Fruit fly (Drosophila melanogaster) whole organism, embryonic: ENCODE measurements around the gene Pif1A.

Source experiments
- Ada2b ChIP-seq: fragments of 200-800 bp; sonication (Bioruptor generic); IDR thresholded peaks from 2 replicates; pipeline ENCODE4 v1.3.6; 2022; ENCODE audit warnings: missing biosample characterization, missing genetic modification characterization
- Awh ChIP-seq: fragments of 200-800 bp; sonication (Bioruptor generic); IDR thresholded peaks from 2 replicates; pipeline ENCODE4, ENCODE4 v1.3.6; 2022; ENCODE audit warnings: missing biosample characterization, missing genetic modification characterization
- Blimp-1 ChIP-seq: fragments of 200-800 bp; sonication (Bioruptor generic); optimal IDR thresholded peaks from 3 replicates; lab custom pipeline; 2018; ENCODE audit warnings: missing biosample characterization, missing genetic modification characterization, mild to moderate bottlenecking, moderate library complexity, missing genetic modification reagents
- CG10431 ChIP-seq: fragments of 200-800 bp; sonication (Bioruptor generic); optimal IDR thresholded peaks from 3 replicates; lab custom pipeline; 2018; ENCODE audit warnings: missing biosample characterization, mild to moderate bottlenecking, missing genetic modification characterization
- CG11093 ChIP-seq: fragments of 200-800 bp; sonication (Bioruptor generic); IDR thresholded peaks from 3 replicates; pipeline ENCODE4 v1.3.6; 2022; ENCODE audit warnings: missing biosample characterization, missing genetic modification characterization
- CG14050 ChIP-seq: fragments of 200-800 bp; sonication (Bioruptor generic); IDR thresholded peaks from 3 replicates; pipeline ENCODE4 v1.3.6; 2022; ENCODE audit warnings: missing biosample characterization, missing genetic modification characterization
- CG14667 ChIP-seq: fragments of 200-800 bp; sonication (Bioruptor generic); IDR thresholded peaks from 2 replicates; pipeline ENCODE4 v1.3.6; 2022; ENCODE audit warnings: missing biosample characterization, missing genetic modification characterization
- CG15479 ChIP-seq: fragments of 200-800 bp; sonication (Bioruptor generic); optimal IDR thresholded peaks from 3 replicates; lab custom pipeline; 2019; ENCODE audit warnings: missing biosample characterization, mild to moderate bottlenecking, missing genetic modification characterization, moderate library complexity
- CG2116 ChIP-seq: fragments of 200-800 bp; sonication (Bioruptor generic); optimal IDR thresholded peaks from 3 replicates; lab custom pipeline; 2018; ENCODE audit warnings: missing biosample characterization, mild to moderate bottlenecking, missing genetic modification characterization
- CG5245 ChIP-seq: fragments of 200-800 bp; sonication (Bioruptor generic); optimal IDR thresholded peaks from 3 replicates; lab custom pipeline; 2016; ENCODE audit warnings: missing biosample characterization, missing genetic modification characterization
- CG6854 ChIP-seq: fragments of 200-800 bp; sonication (Bioruptor generic); optimal IDR thresholded peaks from 3 replicates; lab custom pipeline; 2017; ENCODE audit warnings: missing biosample characterization, mild to moderate bottlenecking, missing genetic modification characterization
- Camta ChIP-seq: fragments of 200-800 bp; sonication (Bioruptor generic); optimal IDR thresholded peaks from 2 replicates; lab custom pipeline; 2016; ENCODE audit warnings: missing biosample characterization, missing genetic modification characterization
- D ChIP-seq, 2 experiments: fragments of 200-800 bp in 1 of 2; fragments of >200 bp in 1 of 2; sonication (Bioruptor generic) in 1 of 2; optimal IDR thresholded peaks; 2 replicates in 1 of 2; 3 replicates in 1 of 2; lab custom pipeline; 2017; ENCODE audit warnings: mild to moderate bottlenecking in 1 of 2, missing biosample characterization in 1 of 2, missing genetic modification characterization in 1 of 2, missing genetic modification reagents in 1 of 2
- Deaf1 ChIP-seq: fragments of 200-800 bp; optimal IDR thresholded peaks from 3 replicates; lab custom pipeline; 2019; ENCODE audit warnings: missing biosample characterization, mild to moderate bottlenecking, missing genetic modification characterization, moderate library complexity
- Dek ChIP-seq: fragments of 200-800 bp; sonication (Bioruptor generic); optimal IDR thresholded peaks from 3 replicates; lab custom pipeline; 2019; ENCODE audit warnings: missing biosample characterization, mild to moderate bottlenecking, missing genetic modification characterization, moderate library complexity
- Fer1 ChIP-seq: fragments of 200-800 bp; sonication (Bioruptor generic); optimal IDR thresholded peaks from 2 replicates; lab custom pipeline; 2017; ENCODE audit warnings: missing biosample characterization, mild to moderate bottlenecking, missing genetic modification characterization
- Hr39 ChIP-seq: fragments of >200 bp; optimal IDR thresholded peaks from 2 replicates; lab custom pipeline; 2017
- Max ChIP-seq: fragments of 200-800 bp; sonication (Bioruptor generic); optimal IDR thresholded peaks from 2 replicates; lab custom pipeline; 2016; ENCODE audit warnings: missing biosample characterization, mild to moderate bottlenecking, missing genetic modification characterization
- Med ChIP-seq: fragments of 200-800 bp; sonication (Bioruptor generic); peaks from one replicate; lab custom pipeline; 2016; ENCODE audit warnings: missing biosample characterization, missing genetic modification characterization, mild to moderate bottlenecking, inconsistent platforms, moderate library complexity
- Nf-YB ChIP-seq: fragments of 200-800 bp; sonication (Bioruptor generic); optimal IDR thresholded peaks from 3 replicates; lab custom pipeline; 2019; ENCODE audit warnings: missing biosample characterization, mild to moderate bottlenecking, missing genetic modification characterization, moderate library complexity
- Oli ChIP-seq: fragments of 200-800 bp; sonication (Bioruptor generic); optimal IDR thresholded peaks from 2 replicates; lab custom pipeline; 2018; ENCODE audit warnings: missing biosample characterization, mild to moderate bottlenecking, missing genetic modification characterization, moderate library complexity
- Poxn ChIP-seq: fragments of 200-800 bp; sonication (Bioruptor generic); IDR thresholded peaks from 2 replicates; pipeline ENCODE4 v1.3.6; 2022; ENCODE audit warnings: missing biosample characterization, missing genetic modification characterization
- Ptx1 ChIP-seq: fragments of 200-800 bp; sonication (Bioruptor generic); IDR thresholded peaks from 2 replicates; pipeline ENCODE4 v1.3.6; 2022; ENCODE audit warnings: missing biosample characterization, missing genetic modification characterization
- Sox100B ChIP-seq: fragments of 200-800 bp; sonication (Bioruptor generic); optimal IDR thresholded peaks from 3 replicates; lab custom pipeline; 2018; ENCODE audit warnings: missing biosample characterization, mild to moderate bottlenecking, missing genetic modification characterization
- Sox102F ChIP-seq: fragments of 200-800 bp; sonication (Bioruptor generic); optimal IDR thresholded peaks from 2 replicates; lab custom pipeline; 2018; ENCODE audit warnings: missing biosample characterization, mild to moderate bottlenecking, missing genetic modification characterization, moderate library complexity
- Spps ChIP-seq: fragments of 200-800 bp; sonication (Bioruptor generic); optimal IDR thresholded peaks from 2 replicates; lab custom pipeline; 2018; ENCODE audit warnings: missing biosample characterization, mild to moderate bottlenecking, missing genetic modification characterization
- TFAM ChIP-seq: fragments of 200-800 bp; sonication (Bioruptor generic); optimal IDR thresholded peaks from 2 replicates; lab custom pipeline; 2017; ENCODE audit warnings: missing biosample characterization, missing genetic modification characterization, inconsistent platforms
- Vsx1 ChIP-seq: fragments of 200-800 bp; sonication (Bioruptor generic); optimal IDR thresholded peaks from 2 replicates; lab custom pipeline; 2017; ENCODE audit warnings: missing biosample characterization, mild to moderate bottlenecking, missing genetic modification characterization, missing genetic modification reagents
- bbx ChIP-seq: fragments of 200-800 bp; sonication (Bioruptor generic); IDR thresholded peaks from 2 replicates; pipeline ENCODE4 v1.3.6; 2022; ENCODE audit warnings: missing biosample characterization, missing genetic modification characterization; ENCODE audit not compliant: partially characterized antibody
- bcd ChIP-seq: fragments of 200-800 bp; sonication (Bioruptor generic); optimal IDR thresholded peaks from 2 replicates; lab custom pipeline; 2017; ENCODE audit warnings: missing biosample characterization, mild to moderate bottlenecking, missing genetic modification characterization
- croc ChIP-seq: fragments of 200-800 bp; sonication (Bioruptor generic); conservative IDR thresholded peaks from 3 replicates; pipeline ENCODE4 v1.3.6; 2022; ENCODE audit warnings: missing biosample characterization, missing genetic modification characterization
- esg ChIP-seq: fragments of 200-800 bp; sonication (Bioruptor generic); conservative IDR thresholded peaks from 2 replicates; pipeline ENCODE4 v1.3.6; 2022; ENCODE audit warnings: missing biosample characterization, missing genetic modification characterization
- fd96Cb ChIP-seq: fragments of 200-800 bp; sonication (Bioruptor generic); optimal IDR thresholded peaks from 2 replicates; lab custom pipeline; 2018; ENCODE audit warnings: missing biosample characterization, mild to moderate bottlenecking, missing genetic modification characterization, moderate library complexity
- kni ChIP-seq: fragments of 200-800 bp; sonication (Bioruptor generic); optimal IDR thresholded peaks from 3 replicates; lab custom pipeline; 2017; ENCODE audit warnings: mild to moderate bottlenecking, missing biosample characterization, missing genetic modification reagents, missing genetic modification characterization
- oc ChIP-seq: fragments of 200-800 bp; sonication (Bioruptor generic); optimal IDR thresholded peaks from 2 replicates; lab custom pipeline; 2018; ENCODE audit warnings: missing biosample characterization, mild to moderate bottlenecking, missing genetic modification characterization, moderate library complexity
- phol ChIP-seq: fragments of 200-800 bp; sonication (Bioruptor generic); optimal IDR thresholded peaks from 3 replicates; lab custom pipeline; 2018; ENCODE audit warnings: missing biosample characterization, mild to moderate bottlenecking, missing genetic modification characterization, moderate library complexity
- psq ChIP-seq: fragments of 200-800 bp; sonication (Bioruptor generic); optimal IDR thresholded peaks from 2 replicates; lab custom pipeline; 2017; ENCODE audit warnings: missing biosample characterization, missing genetic modification characterization
- seq ChIP-seq: fragments of 200-800 bp; sonication (Bioruptor generic); IDR thresholded peaks from 2 replicates; pipeline ENCODE4 v1.3.6; 2022; ENCODE audit warnings: missing biosample characterization, missing genetic modification characterization
- sisA ChIP-seq: fragments of 200-800 bp; sonication (Bioruptor generic); IDR thresholded peaks from 2 replicates; pipeline ENCODE4 v1.3.6; 2022; ENCODE audit warnings: missing biosample characterization, missing genetic modification characterization
- slp2 ChIP-seq: fragments of 200-800 bp; sonication (Bioruptor generic); optimal IDR thresholded peaks from 2 replicates; lab custom pipeline; 2016; ENCODE audit warnings: missing biosample characterization, missing genetic modification characterization
- sr ChIP-seq: fragments of 200-800 bp; sonication (Bioruptor generic); IDR thresholded peaks from 3 replicates; pipeline ENCODE4 v1.3.6; 2022; ENCODE audit warnings: missing biosample characterization, missing genetic modification characterization
- tgo ChIP-seq: fragments of 200-800 bp; sonication (Bioruptor generic); IDR thresholded peaks from 3 replicates; pipeline ENCODE4 v1.3.6; 2022; ENCODE audit warnings: missing biosample characterization, missing genetic modification characterization
- tll ChIP-seq, 2 experiments: fragments of 200-800 bp in 1 of 2; fragments of >200 bp in 1 of 2; sonication (Bioruptor generic) in 1 of 2; optimal IDR thresholded peaks; 2 replicates each; lab custom pipeline; 2017 to 2019; ENCODE audit warnings: missing biosample characterization in 2 of 2, missing genetic modification characterization in 2 of 2, mild to moderate bottlenecking in 1 of 2, moderate library complexity in 1 of 2
- ttk ChIP-seq: fragments of 200-800 bp; sonication (Bioruptor generic); IDR thresholded peaks from 2 replicates; pipeline ENCODE4 v2.1.2; 2022; ENCODE audit warnings: missing biosample characterization, missing genetic modification characterization
- vnd ChIP-seq: fragments of 200-800 bp; sonication (Bioruptor generic); IDR thresholded peaks from 3 replicates; pipeline ENCODE4 v1.3.6; 2022; ENCODE audit warnings: missing biosample characterization, missing genetic modification characterization; ENCODE audit not compliant: partially characterized antibody

The Pif1A gene

dm6 chr3R:8792463-8793175 is 8.4 kb downstream of the Pif1A start (continued):
- TF ChIP-seq Spps (no peak), Med (GFP tag; lab: Kevin White, UChicago) (peak; percentile 62), Hr39 (lab: Kevin White, UChicago) (no peak), kni (peak; percentile 50), tll (GFP tag; optimal IDR thresholded peaks at IDR 0.05; lab: Kevin White, UChicago) (no peak), bbx (GFP tag; lab: Robert Waterston, UW) (0 out of 2 replicates have a peak, but pooled peaks have one; percentile 10), Blimp-1 (GFP tag; lab: Kevin White, UChicago) (peak; percentile 87), CG15479 (GFP tag; lab: Kevin White, UChicago) (peak; percentile 37), Max (GFP tag; lab: Kevin White, UChicago) (no peak)

- peak; percentile 21 for TF ChIP-seq Dek
- TF ChIP-seq Ada2b: peak; percentile 27; the same call in 1 of the 2 replicates
- no peak for TF ChIP-seq Poxn
- peak; percentile 54 for TF ChIP-seq Sox100B (GFP tag; lab: Kevin White, UChicago)
- TF ChIP-seq sisA (GFP tag; lab: Robert Waterston, UW): peak; percentile 56
- TF ChIP-seq slp2: peak; percentile 5
- TF ChIP-seq croc (GFP tag; lab: Robert Waterston, UW): 0 out of 3 replicates have a peak, but pooled peaks have one; percentile 45
- peak; percentile 67 for TF ChIP-seq Sox102F (GFP tag; lab: Kevin White, UChicago)
- TF ChIP-seq tgo: peak; percentile 71; the same call in 2 of the 3 replicates
- no peak for TF ChIP-seq CG2116 (GFP tag; lab: Kevin White, UChicago)
- peak; percentile 17 for TF ChIP-seq Vsx1 (GFP tag; lab: Kevin White, UChicago)
- no peak for TF ChIP-seq Fer1 (GFP tag; lab: Kevin White, UChicago)
- peak; percentile 56 for TF ChIP-seq fd96Cb
- TF ChIP-seq D (optimal IDR thresholded peaks at IDR 0.05; lab: Kevin White, UChicago): no peak
- TF ChIP-seq D (GFP tag; optimal IDR thresholded peaks at IDR 0.05; lab: Kevin White, UChicago): peak; percentile 20
- TF ChIP-seq Awh: no peak; the same call in 1 of the 2 replicates
- TF ChIP-seq Nf-YB (GFP tag; lab: Kevin White, UChicago): peak; percentile 12
- TF ChIP-seq vnd (GFP tag; lab: Robert Waterston, UW): no peak
- peak; percentile 8 for TF ChIP-seq CG5245
- TF ChIP-seq oc: no peak
- peak; percentile 49 for TF ChIP-seq esg (GFP tag; lab: Robert Waterston, UW)
- TF ChIP-seq CG14050: peak; percentile 65
- peak; percentile 62; the same call in 1 of the 3 replicates for TF ChIP-seq CG11093 (GFP tag; lab: Robert Waterston, UW)
- TF ChIP-seq Ptx1 (GFP tag; lab: Robert Waterston, UW): peak; percentile 85
- no peak for TF ChIP-seq psq (GFP tag; lab: Kevin White, UChicago)
- peak; percentile 73; the same call in 2 of the 3 replicates for TF ChIP-seq sr (GFP tag; lab: Robert Waterston, UW)
- TF ChIP-seq CG14667 (GFP tag; lab: Robert Waterston, UW): peak; percentile 52; the same call in 1 of the 2 replicates
- no peak for TF ChIP-seq Camta
- TF ChIP-seq TFAM (GFP tag; lab: Kevin White, UChicago): no peak
- TF ChIP-seq Oli: peak; percentile 62
- no peak for TF ChIP-seq CG6854 (GFP tag; lab: Kevin White, UChicago)
- peak; percentile 36; the same call in 1 of the 2 replicates for TF ChIP-seq ttk
- no peak for TF ChIP-seq Deaf1
- peak; percentile 34 for TF ChIP-seq bcd (GFP tag; lab: Kevin White, UChicago)
- TF ChIP-seq phol (tag; lab: Kevin White, UChicago): peak; percentile 49
- no peak for TF ChIP-seq CG10431 (GFP tag; lab: Kevin White, UChicago)
- TF ChIP-seq Blimp-1 (GFP tag; lab: Kevin White, UChicago): peak; percentile 53
- peak; percentile 44 for TF ChIP-seq seq
These were observed 12.1 kb downstream of the Pif1A start for dm6 chr3R:8788722-8789400.
